Worm (Caenorhabditis elegans): Measurements from ENCODE around the gene srbc-41.

- TF ChIP-seq hmbx-1 (tag; optimal IDR thresholded peaks at IDR 0.05) = no peak
- TF ChIP-seq ceh-36 (tag; optimal IDR thresholded peaks at IDR 0.05) = no peak
- no peak for TF ChIP-seq scrt-1 (GFP tag; IDR thresholded peaks at IDR 0.05)
- TF ChIP-seq ama-1 (optimal IDR thresholded peaks at IDR 0.05) = no peak
- no peak for TF ChIP-seq pes-1 (GFP tag; IDR thresholded peaks at IDR 0.05)
- no peak for TF ChIP-seq sea-1 (GFP tag; conservative IDR thresholded peaks at IDR 0.05)
- no peak for TF ChIP-seq hnd-1 (tag; optimal IDR thresholded peaks at IDR 0.05)
- TF ChIP-seq ets-7 (tag; optimal IDR thresholded peaks at IDR 0.05) = no peak
- TF ChIP-seq ceh-13 (GFP tag; optimal IDR thresholded peaks at IDR 0.05) = no peak
These were observed 20.7 kb downstream of the srbc-41 start, which contains the start of gene F16B4.4 for ce11 chrV:1593799-1594420.

Data from whole organism, early embryonic.